Fruit fly (Drosophila melanogaster): ENCODE results near the gene Task6.

Task6 gene

DNA sequence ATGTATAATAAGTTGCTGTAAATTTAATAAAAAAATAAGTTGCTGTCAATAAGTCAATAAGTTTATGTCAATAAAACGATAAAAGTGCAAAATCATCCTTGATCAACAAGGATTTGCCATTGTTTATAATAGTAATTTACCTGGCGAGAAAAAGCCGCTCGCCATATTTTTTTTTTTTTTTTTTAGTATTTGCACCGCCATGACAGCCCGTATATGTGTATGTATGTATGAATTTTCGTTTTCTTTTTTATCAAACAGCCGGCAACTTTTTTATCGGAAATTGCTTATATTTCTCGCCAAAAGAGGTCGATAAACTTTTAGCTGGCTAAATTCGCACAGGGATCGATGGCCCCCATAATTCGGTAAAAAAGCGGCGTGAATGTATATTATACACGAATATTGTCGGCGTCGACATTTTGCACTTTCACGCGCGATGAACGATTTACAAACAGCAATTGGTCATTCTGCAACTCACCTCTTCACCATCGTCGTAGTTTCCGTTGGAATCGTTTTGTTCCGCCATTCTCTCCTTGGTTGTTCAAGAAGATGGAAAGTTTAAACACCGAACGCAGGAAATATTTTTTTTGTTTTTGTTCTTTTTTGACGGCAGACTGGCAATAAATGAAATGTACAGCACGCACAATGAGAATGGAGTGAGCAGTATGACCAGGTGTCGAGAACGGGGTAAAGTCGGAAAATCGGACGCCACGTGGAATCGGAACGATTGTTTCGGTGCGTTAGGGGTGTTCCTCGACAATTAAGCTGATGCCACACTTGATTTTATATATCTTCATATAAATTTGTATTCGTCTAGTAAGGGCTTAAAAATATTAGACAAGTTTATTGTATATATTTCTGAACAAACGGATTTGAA lies 14.2 kb downstream of the Task6 start, which contains the start of gene Hrb87F (continued):
- TF ChIP-seq fd96Cb (tag; optimal IDR thresholded peaks at IDR 0.05) (no peak), CG7839 (tag; optimal IDR thresholded peaks at IDR 0.05) (no peak), PHDP (tag; optimal IDR thresholded peaks at IDR 0.05) (no peak), CG4707 (GFP tag; optimal IDR thresholded peaks at IDR 0.05) (no peak), CG2129 (GFP tag; IDR thresholded peaks at IDR 0.05; ENCODE audit: partially characterized antibody) (no peak), CG14014 (GFP tag; IDR thresholded peaks at IDR 0.05) (0 out of 2 replicates have a peak, but pooled peaks have one; percentile 5), abd-A (tag; optimal IDR thresholded peaks at IDR 0.05) (no peak), CG8359 (GFP tag; optimal IDR thresholded peaks at IDR 0.05; ENCODE audit: borderline replicate concordance) (no peak), ssp (GFP tag; IDR thresholded peaks at IDR 0.05) (peak; percentile 91), H15 (GFP tag; IDR thresholded peaks at IDR 0.05) (no peak), CG1647 (GFP tag; optimal IDR thresholded peaks at IDR 0.05) (no peak), Elba2 (GFP tag; optimal IDR thresholded peaks at IDR 0.05) (no peak), kni (GFP tag; optimal IDR thresholded peaks at IDR 0.05) (no peak), nerfin-2 (GFP tag; IDR thresholded peaks at IDR 0.05; ENCODE audit: partially characterized antibody) (no peak), HLH54F (GFP tag; optimal IDR thresholded peaks at IDR 0.05) (no peak), eyg (GFP tag; optimal IDR thresholded peaks at IDR 0.05) (no peak), wor (GFP tag; IDR thresholded peaks at IDR 0.05) (no peak), repo (GFP tag; optimal IDR thresholded peaks at IDR 0.05) (no peak), slbo (GFP tag; IDR thresholded peaks at IDR 0.05) (peak; percentile 78), Adf1 (GFP tag; IDR thresholded peaks at IDR 0.05) (no peak), CG1233 (GFP tag; optimal IDR thresholded peaks at IDR 0.05) (no peak), dmrt11E (tag; optimal IDR thresholded peaks at IDR 0.05) (no peak), E2f2 (GFP tag; IDR thresholded peaks at IDR 0.05) (no peak), CrebB (tag; optimal IDR thresholded peaks at IDR 0.05) (peak; percentile 8), Kr (GFP tag; optimal IDR thresholded peaks at IDR 0.05) (no peak), CG13287 (GFP tag; IDR thresholded peaks at IDR 0.05; ENCODE audit: partially characterized antibody) (no peak), YL-1 (GFP tag; optimal IDR thresholded peaks at IDR 0.05) (peak; percentile 67), ara (GFP tag; IDR thresholded peaks at IDR 0.05) (no peak), Dp (GFP tag; optimal IDR thresholded peaks at IDR 0.05) (no peak), CG6689 (GFP tag; IDR thresholded peaks at IDR 0.05) (no peak), CHES-1-like (GFP tag; optimal IDR thresholded peaks at IDR 0.05) (peak; percentile 21), CG3065 (GFP tag; optimal IDR thresholded peaks at IDR 0.05) (no peak), CG17361 (GFP tag; IDR thresholded peaks at IDR 0.05) (no peak), D19A (tag; optimal IDR thresholded peaks at IDR 0.05) (no peak), Atf6 (GFP tag; IDR thresholded peaks at IDR 0.05) (no peak), CoRest (tag; optimal IDR thresholded peaks at IDR 0.05) (no peak), CG10979 (tag; optimal IDR thresholded peaks at IDR 0.05) (no peak), CG3995 (GFP tag; optimal IDR thresholded peaks at IDR 0.05) (no peak), bab2 (GFP tag; optimal IDR thresholded peaks at IDR 0.05) (no peak), BEAF-32 (GFP tag; optimal IDR thresholded peaks at IDR 0.05) (peak; percentile 40), Aef1 (GFP tag; IDR thresholded peaks at IDR 0.05) (no peak), Ada2b (GFP tag; IDR thresholded peaks at IDR 0.05) (no peak), Deaf1 (tag; optimal IDR thresholded peaks at IDR 0.05) (no peak), her (GFP tag; optimal IDR thresholded peaks at IDR 0.05) (peak; percentile 29), CG32772 (GFP tag; IDR thresholded peaks at IDR 0.05) (peak; percentile 32; the same call in 1 of the 2 replicates), CG12299 (tag; optimal IDR thresholded peaks at IDR 0.05) (peak; percentile 41), CG3838 (GFP tag; optimal IDR thresholded peaks at IDR 0.05) (no peak), HLH4C (GFP tag; IDR thresholded peaks at IDR 0.05; ENCODE audit: partially characterized antibody) (no peak), CkIIα-i1 (GFP tag; IDR thresholded peaks at IDR 0.05) (no peak)
